Fruit fly (Drosophila melanogaster) whole organism, prepupa: ENCODE measurements around the gene CG15580.

ENCODE experiments used
- CG10631 ChIP-seq: fragments of 200-800 bp; sonication (Bioruptor generic); optimal IDR thresholded peaks from 2 replicates; lab custom pipeline; 2016; ENCODE audit warnings: missing biosample characterization, missing genetic modification characterization
- CG10669 ChIP-seq: fragments of 200-800 bp; sonication (Bioruptor generic); optimal IDR thresholded peaks from 3 replicates; lab custom pipeline; 2018; ENCODE audit warnings: missing biosample characterization, mild to moderate bottlenecking, missing genetic modification characterization, moderate library complexity
- CG11762 ChIP-seq: fragments of 200-800 bp; sonication (Bioruptor generic); optimal IDR thresholded peaks from 3 replicates; lab custom pipeline; 2016; ENCODE audit warnings: missing biosample characterization, missing genetic modification characterization; ENCODE audit not compliant: insufficient read depth
- CG11902 ChIP-seq: fragments of 200-800 bp; sonication (Bioruptor generic); optimal IDR thresholded peaks from 3 replicates; lab custom pipeline; 2016; ENCODE audit warnings: missing biosample characterization, missing genetic modification characterization
- CG16779 ChIP-seq: fragments of 200-800 bp; sonication (Bioruptor generic); optimal IDR thresholded peaks from 3 replicates; lab custom pipeline; 2017; ENCODE audit warnings: missing biosample characterization, mild to moderate bottlenecking, missing genetic modification characterization
- CG3032 ChIP-seq: fragments of 200-800 bp; optimal IDR thresholded peaks from 2 replicates; lab custom pipeline; 2019; ENCODE audit warnings: missing biosample characterization, mild to moderate bottlenecking, missing genetic modification characterization, moderate library complexity
- CG31627 ChIP-seq: fragments of 200-800 bp; sonication (Bioruptor generic); optimal IDR thresholded peaks from 3 replicates; lab custom pipeline; 2016; ENCODE audit warnings: missing biosample characterization, missing genetic modification characterization
- CG32006 ChIP-seq: fragments of 200-800 bp; sonication (Bioruptor generic); optimal IDR thresholded peaks from 3 replicates; lab custom pipeline; 2017; ENCODE audit warnings: missing biosample characterization, mild to moderate bottlenecking, missing genetic modification characterization
- CG3919 ChIP-seq: fragments of 200-800 bp; sonication (Bioruptor generic); optimal IDR thresholded peaks from 3 replicates; lab custom pipeline; 2016; ENCODE audit warnings: missing biosample characterization, missing genetic modification characterization
- CG6163 ChIP-seq: fragments of 200-800 bp; sonication (Bioruptor generic); IDR thresholded peaks from 3 replicates; pipeline ENCODE4 v1.3.6; 2022; ENCODE audit warnings: missing biosample characterization, missing genetic modification characterization
- CG6276 ChIP-seq: fragments of 200-800 bp; sonication (Bioruptor generic); optimal IDR thresholded peaks from 2 replicates; lab custom pipeline; 2017; ENCODE audit warnings: missing biosample characterization, mild to moderate bottlenecking, missing genetic modification characterization
- CG6808 ChIP-seq: fragments of 200-800 bp; sonication (Bioruptor generic); optimal IDR thresholded peaks from 3 replicates; lab custom pipeline; 2017; ENCODE audit warnings: missing biosample characterization, missing genetic modification characterization, mild to moderate bottlenecking, moderate library complexity, missing genetic modification reagents
- CG6854 ChIP-seq: fragments of 200-800 bp; sonication (Bioruptor generic); optimal IDR thresholded peaks from 2 replicates; lab custom pipeline; 2017; ENCODE audit warnings: missing biosample characterization, mild to moderate bottlenecking, missing genetic modification characterization
- CG8632 ChIP-seq: fragments of 200-800 bp; sonication (Bioruptor generic); optimal IDR thresholded peaks from 3 replicates; lab custom pipeline; 2016; ENCODE audit warnings: missing biosample characterization, missing genetic modification characterization
- Eip78C ChIP-seq: fragments of 200-800 bp; sonication (Bioruptor generic); peaks from one replicate; lab custom pipeline; 2016; ENCODE audit warnings: missing biosample characterization, missing genetic modification characterization
- Ets21C ChIP-seq: fragments of 200-800 bp; sonication (Bioruptor generic); optimal IDR thresholded peaks from 3 replicates; lab custom pipeline; 2016; ENCODE audit warnings: missing biosample characterization, missing genetic modification characterization
- Ets96B ChIP-seq: fragments of 200-800 bp; optimal IDR thresholded peaks from 2 replicates; lab custom pipeline; 2019; ENCODE audit warnings: missing biosample characterization, mild to moderate bottlenecking, missing genetic modification characterization, moderate library complexity
- Gug ChIP-seq: fragments of 200-800 bp; sonication (Bioruptor generic); IDR thresholded peaks from 2 replicates; pipeline ENCODE4 v1.3.6; 2022; ENCODE audit warnings: missing biosample characterization, missing genetic modification characterization
- Hr39 ChIP-seq: fragments of 200-800 bp; sonication (Bioruptor generic); optimal IDR thresholded peaks from 2 replicates; lab custom pipeline; 2016; ENCODE audit warnings: missing biosample characterization, missing genetic modification characterization
- Sox102F ChIP-seq: fragments of 200-800 bp; sonication (Bioruptor generic); optimal IDR thresholded peaks from 2 replicates; lab custom pipeline; 2016; ENCODE audit warnings: missing biosample characterization, mild to moderate bottlenecking, missing genetic modification characterization
- Sox15 ChIP-seq: fragments of 200-800 bp; sonication (Bioruptor generic); optimal IDR thresholded peaks from 3 replicates; lab custom pipeline; 2016; ENCODE audit warnings: missing biosample characterization, missing genetic modification characterization
- cyc ChIP-seq: fragments of 200-800 bp; sonication (Bioruptor generic); optimal IDR thresholded peaks from 3 replicates; lab custom pipeline; 2016; ENCODE audit warnings: missing biosample characterization, missing genetic modification characterization
- dac ChIP-seq: fragments of 200-800 bp; sonication (Bioruptor generic); optimal IDR thresholded peaks from 2 replicates; lab custom pipeline; 2017; ENCODE audit warnings: missing biosample characterization, mild to moderate bottlenecking, missing genetic modification characterization
- dsx ChIP-seq: fragments of 200-800 bp; optimal IDR thresholded peaks from 3 replicates; lab custom pipeline; 2019; ENCODE audit warnings: missing biosample characterization, mild to moderate bottlenecking, missing genetic modification characterization, moderate library complexity; ENCODE audit not compliant: poor library complexity, severe bottlenecking
- eg ChIP-seq: fragments of 200-800 bp; sonication (Bioruptor generic); IDR thresholded peaks from 3 replicates; pipeline ENCODE4 v1.3.6; 2022; ENCODE audit warnings: missing biosample characterization, missing genetic modification characterization
- esn ChIP-seq: fragments of 200-800 bp; sonication (Bioruptor generic); optimal IDR thresholded peaks from 2 replicates; lab custom pipeline; 2016; ENCODE audit warnings: missing biosample characterization, mild to moderate bottlenecking, missing genetic modification characterization, moderate library complexity
- fd59A ChIP-seq: fragments of 200-800 bp; sonication (Bioruptor generic); optimal IDR thresholded peaks from 2 replicates; lab custom pipeline; 2017; ENCODE audit warnings: missing biosample characterization, mild to moderate bottlenecking, missing genetic modification characterization, missing genetic modification reagents
- lz ChIP-seq: fragments of 200-800 bp; sonication (Bioruptor generic); optimal IDR thresholded peaks from 3 replicates; lab custom pipeline; 2016; ENCODE audit warnings: missing biosample characterization, missing genetic modification characterization
- net ChIP-seq: fragments of 200-800 bp; sonication (Bioruptor generic); optimal IDR thresholded peaks from 3 replicates; lab custom pipeline; 2016; ENCODE audit warnings: missing biosample characterization, missing genetic modification characterization
- salr ChIP-seq, 2 experiments: fragments of 200-800 bp; sonication (Bioruptor generic); optimal IDR thresholded peaks; 3 replicates each; lab custom pipeline; 2016 to 2018; ENCODE audit warnings: missing biosample characterization in 2 of 2, missing genetic modification characterization in 2 of 2, mild to moderate bottlenecking in 1 of 2
- ss ChIP-seq, 2 experiments: fragments of 200-800 bp; sonication (Bioruptor generic); optimal IDR thresholded peaks; 2 replicates in 1 of 2; 3 replicates in 1 of 2; lab custom pipeline; 2017 to 2018; ENCODE audit warnings: mild to moderate bottlenecking in 2 of 2, missing biosample characterization in 2 of 2, missing genetic modification characterization in 2 of 2, moderate library complexity in 1 of 2
- svp ChIP-seq: fragments of 200-800 bp; sonication (Bioruptor generic); peaks from one replicate; lab custom pipeline; 2016; ENCODE audit warnings: missing biosample characterization, missing genetic modification characterization
- topi ChIP-seq: fragments of 200-800 bp; sonication (Bioruptor generic); optimal IDR thresholded peaks from 3 replicates; lab custom pipeline; 2016; ENCODE audit warnings: missing biosample characterization, missing genetic modification characterization
- vri ChIP-seq: fragments of 200-800 bp; sonication (Bioruptor generic); optimal IDR thresholded peaks from 3 replicates; lab custom pipeline; 2016; ENCODE audit warnings: missing biosample characterization, mild to moderate bottlenecking, missing genetic modification characterization

The CG15580 gene

DNA sequence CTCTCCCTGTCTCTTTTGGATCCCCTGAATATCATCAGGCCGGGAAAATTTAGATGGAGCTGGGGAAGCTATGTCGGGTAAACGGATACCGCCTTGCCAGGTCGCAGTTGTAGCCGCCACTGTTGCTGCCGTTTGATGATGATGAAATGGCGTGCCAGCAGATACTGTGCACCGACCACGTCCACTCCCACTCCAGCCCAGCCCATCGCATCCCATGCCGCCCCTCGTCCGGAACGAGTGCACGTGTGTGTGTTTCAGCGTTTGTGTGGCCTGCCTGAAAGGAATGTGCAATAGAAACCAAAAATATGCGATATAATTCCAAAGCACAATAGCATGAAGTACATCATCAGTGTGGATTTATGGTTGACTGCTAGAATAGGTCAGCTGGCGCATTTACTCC is 19.1 kb downstream of the CG15580 start:
- TF ChIP-seq CG11902 (GFP tag; lab: Kevin White, UChicago) (no peak), net (no peak), cyc (GFP tag; lab: Kevin White, UChicago) (no peak), CG6808 (no peak), CG10631 (GFP tag; lab: Kevin White, UChicago) (no peak), CG32006 (GFP tag; lab: Kevin White, UChicago) (no peak)

DNA sequence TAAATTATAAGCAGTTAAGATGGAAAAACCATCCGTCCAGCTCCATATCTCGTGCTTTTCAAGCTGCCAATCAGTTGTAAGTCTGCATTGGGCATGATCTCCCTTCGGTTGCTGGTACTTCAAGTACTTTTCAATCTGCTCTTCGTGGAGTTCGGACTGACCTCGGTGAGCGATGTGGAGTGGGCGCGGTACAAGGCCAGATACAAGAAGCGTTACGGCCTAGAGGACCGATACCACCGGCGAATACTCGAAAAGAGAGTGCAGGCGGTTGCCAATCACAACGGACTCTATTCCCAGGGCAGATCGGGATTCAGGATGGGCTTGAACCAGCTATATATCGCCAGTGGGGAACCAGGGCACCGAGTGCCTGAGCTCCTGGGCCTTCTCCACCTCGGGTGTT is 29.7 kb downstream of the CG15580 start:
- peak; percentile 68 for TF ChIP-seq svp (GFP tag; lab: Kevin White, UChicago)
- TF ChIP-seq ss (GFP tag; optimal IDR thresholded peaks at IDR 0.05; lab: Kevin White, UChicago), result no peak

DNA sequence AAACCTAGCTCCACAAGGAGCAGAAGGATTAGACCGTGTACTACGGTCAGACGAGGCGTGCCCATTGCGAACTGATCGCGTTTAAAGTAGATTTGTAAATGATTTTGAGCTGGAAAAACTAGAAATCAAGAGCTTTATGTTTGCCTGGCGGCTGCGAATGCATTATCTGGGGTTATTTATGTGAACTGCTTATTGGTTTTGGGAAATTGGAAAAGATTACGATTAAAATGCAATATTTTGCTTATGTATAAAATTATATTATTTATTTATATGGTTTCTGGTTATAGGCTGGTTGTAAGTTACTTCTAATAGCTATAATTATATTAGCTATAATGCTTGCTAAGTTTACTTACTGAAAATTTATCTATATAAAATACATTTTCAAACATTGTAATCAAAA is 30.2 kb downstream of the CG15580 start, which contains the start of gene CtsL3:
Gene CtsL3 (minus strand): TSS at position 101 of the 400 bp plus-strand sequence.
- TF ChIP-seq Sox102F (GFP tag; lab: Kevin White, UChicago) (no peak), svp (GFP tag; lab: Kevin White, UChicago) (peak; percentile 77), CG11762 (no peak), CG3919 (GFP tag; lab: Kevin White, UChicago) (no peak), CG32006 (GFP tag; lab: Kevin White, UChicago) (no peak), Eip78C (GFP tag; lab: Kevin White, UChicago) (peak; percentile 29)

DNA sequence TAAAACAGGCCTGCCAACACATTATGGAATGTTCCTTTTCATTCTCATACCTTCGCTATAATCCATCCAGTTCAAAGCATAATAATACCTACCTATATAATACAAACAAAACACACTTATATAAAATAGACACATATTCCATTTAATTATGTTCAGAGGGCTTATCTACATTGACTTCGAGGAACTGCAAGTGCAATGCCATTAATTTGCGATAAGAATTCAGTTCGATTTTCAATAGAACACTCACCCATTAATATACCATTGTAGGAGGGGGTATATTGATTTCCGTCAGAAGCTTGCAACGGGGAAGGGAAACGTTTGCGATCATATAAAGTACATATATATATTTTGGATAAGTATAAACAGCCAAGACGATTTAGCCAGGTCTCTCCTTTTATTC is 32.1 kb downstream of the CG15580 start:
- TF ChIP-seq Eip78C (GFP tag; lab: Kevin White, UChicago) (peak; percentile 38), CG3032 (no peak), svp (GFP tag; lab: Kevin White, UChicago) (peak; percentile 89)

DNA sequence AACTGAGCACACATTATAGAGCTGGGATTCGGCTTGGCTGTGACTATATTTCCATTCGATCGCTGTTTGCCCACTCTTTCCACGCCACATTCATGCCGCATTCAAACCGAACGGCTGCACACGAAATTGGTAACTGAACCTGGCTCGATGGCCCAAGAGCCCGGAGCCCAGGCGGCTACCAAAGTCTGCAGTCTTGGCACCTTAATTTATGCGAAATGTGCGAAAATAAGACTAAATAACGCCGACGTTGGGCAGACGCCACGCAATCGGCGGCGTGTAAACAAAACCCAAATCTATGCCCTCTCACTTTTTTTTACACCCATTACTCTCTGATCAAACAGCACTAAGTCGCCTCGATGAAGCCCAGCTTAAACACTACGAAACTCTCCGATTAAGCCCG is 45.5 kb downstream of the CG15580 start, which contains the start of gene CG10280:
Gene CG10280 (minus strand): TSS at position 101 of the 400 bp plus-strand sequence.
- 0 out of 3 replicates have a peak, but pooled peaks have one; percentile 4 for TF ChIP-seq eg
- TF ChIP-seq Ets96B (tag; lab: Kevin White, UChicago), result no peak
- TF ChIP-seq CG31627 (GFP tag; lab: Kevin White, UChicago), result no peak
- TF ChIP-seq lz (GFP tag; lab: Kevin White, UChicago), result no peak

DNA sequence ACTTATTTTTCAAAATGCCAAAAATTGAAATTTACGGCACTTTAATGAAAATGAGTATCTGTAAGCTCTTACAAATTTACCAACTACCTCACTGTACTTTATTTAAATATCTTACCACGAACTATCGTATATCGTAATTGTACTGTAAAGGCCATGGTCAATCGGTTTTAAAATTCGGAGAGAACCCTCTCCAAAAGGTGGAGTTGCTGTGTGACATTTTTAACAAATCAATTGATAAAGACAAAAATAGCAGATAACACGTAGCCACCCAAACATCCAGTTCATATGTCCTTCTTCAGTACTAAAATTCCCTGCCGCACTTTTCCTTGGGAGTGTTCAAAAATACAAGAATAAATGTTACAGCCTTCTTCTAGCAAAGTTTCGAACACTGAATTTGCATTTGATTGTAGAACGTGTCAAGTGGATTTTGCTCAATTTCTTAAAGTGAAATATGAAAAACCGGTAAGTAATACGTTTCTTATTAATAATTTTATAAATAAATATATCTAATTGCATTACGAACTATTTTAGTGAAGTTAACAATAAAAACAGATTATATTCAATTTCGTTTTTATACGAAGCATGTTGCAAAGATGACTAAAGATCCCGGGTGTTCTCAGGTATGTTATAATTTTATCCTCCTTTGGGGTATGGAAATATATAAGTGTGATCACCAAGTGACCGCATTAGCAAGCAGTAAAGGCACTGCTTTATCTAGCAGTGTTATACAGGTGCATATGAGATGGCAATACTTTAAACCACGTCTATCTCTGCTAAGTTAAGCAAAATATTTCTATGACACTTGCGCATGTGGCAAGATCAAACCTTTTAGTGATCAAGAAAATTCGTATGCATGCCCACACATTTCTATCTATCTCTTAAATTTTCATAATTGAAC is 47.6 kb downstream of the CG15580 start:
- TF ChIP-seq Gug (no peak), CG8632 (no peak), Hr39 (GFP tag; lab: Kevin White, UChicago) (no peak), CG10669 (no peak), fd59A (GFP tag; lab: Kevin White, UChicago) (no peak), CG16779 (tag; lab: Kevin White, UChicago) (no peak), dsx (GFP tag; lab: Kevin White, UChicago) (no peak), dac (GFP tag; lab: Kevin White, UChicago) (no peak), salr (GFP tag; optimal IDR thresholded peaks at IDR 0.05; lab: Kevin White, UChicago) (no peak), CG3032 (no peak), topi (no peak), CG6163 (no peak), Sox15 (no peak), CG6854 (no peak), CG11762 (no peak), vri (no peak), esn (GFP tag; lab: Kevin White, UChicago) (no peak), Ets21C (GFP tag; lab: Kevin White, UChicago) (no peak), CG6276 (GFP tag; lab: Kevin White, UChicago) (no peak), svp (GFP tag; lab: Kevin White, UChicago) (no peak)
- TF ChIP-seq, all 60 proteins: peak for 0
